Worm (Caenorhabditis elegans): ENCODE measurements around the gene Y39A3A.3.

The Y39A3A.3 gene

ce11 chrIII:2032327-2033093, 35.6 kb downstream of the Y39A3A.3 start (continued):
- TF ChIP-seq aly-2 (tag; optimal IDR thresholded peaks at IDR 0.05), result no peak
- peak; percentile 21; the same call in 1 of the 2 replicates for TF ChIP-seq set-16 (GFP tag; IDR thresholded peaks at IDR 0.05)
- no peak for TF ChIP-seq jun-1 (tag; optimal IDR thresholded peaks at IDR 0.05)
- TF ChIP-seq aha-1 (tag), result no peak
- TF ChIP-seq snpc-4 (tag; optimal IDR thresholded peaks at IDR 0.05), result no peak
- TF ChIP-seq nhr-76 (tag; optimal IDR thresholded peaks at IDR 0.05), result no peak
- peak; percentile 81 for TF ChIP-seq dmd-8 (GFP tag; IDR thresholded peaks at IDR 0.05)
- TF ChIP-seq F49E8.2 (tag; optimal IDR thresholded peaks at IDR 0.05; ENCODE audit: borderline replicate concordance), result no peak
- TF ChIP-seq madf-9 (GFP tag; conservative IDR thresholded peaks at IDR 0.05), result peak; percentile 19; the same call in 1 of the 2 replicates
- no peak for TF ChIP-seq nhr-237 (tag; optimal IDR thresholded peaks at IDR 0.05)
- TF ChIP-seq ZK337.2 (GFP tag; IDR thresholded peaks at IDR 0.05), result peak; percentile 78
- TF ChIP-seq nhr-102 (tag; optimal IDR thresholded peaks at IDR 0.05), result peak; percentile 50
- no peak for TF ChIP-seq zag-1 (tag; optimal IDR thresholded peaks at IDR 0.05)
- peak; percentile 50; the same call in 1 of the 2 replicates for TF ChIP-seq lin-1 (GFP tag; IDR thresholded peaks at IDR 0.05)
- TF ChIP-seq cey-2 (tag; optimal IDR thresholded peaks at IDR 0.05; ENCODE audit: borderline replicate concordance, insufficient read depth), result no peak
- 0 out of 2 replicates have a peak, but pooled peaks have one; percentile 8 for TF ChIP-seq ceh-20 (GFP tag; IDR thresholded peaks at IDR 0.05)
- TF ChIP-seq tag-97 (GFP tag; IDR thresholded peaks at IDR 0.05), result 0 out of 2 replicates have a peak, but pooled peaks have one; percentile 21
- no peak for TF ChIP-seq pqm-1 (tag; optimal IDR thresholded peaks at IDR 0.05)
- TF ChIP-seq unc-62 (GFP tag; optimal IDR thresholded peaks at IDR 0.05 in 1 of 2), result peak in 1 of 2 experiments; percentile 52
- TF ChIP-seq unc-62 (tag; optimal IDR thresholded peaks at IDR 0.05), result no peak
- TF ChIP-seq Y5F2A.4 (GFP tag; optimal IDR thresholded peaks at IDR 0.05), result no peak
- no peak for TF ChIP-seq nhr-42 (GFP tag; IDR thresholded peaks at IDR 0.05)
- peak in 1 of 2 experiments; percentile 43 for TF ChIP-seq lsy-2 (tag; optimal IDR thresholded peaks at IDR 0.05)
- no peak for TF ChIP-seq nhr-11 (tag; optimal IDR thresholded peaks at IDR 0.05)
- peak; percentile 0 for TF ChIP-seq hlh-30 (tag; optimal IDR thresholded peaks at IDR 0.05; ENCODE audit: insufficient read depth)
- peak; percentile 29; the same call in 1 of the 2 replicates for TF ChIP-seq Y48G9A.11 (GFP tag; IDR thresholded peaks at IDR 0.05)
- peak; percentile 58 for TF ChIP-seq ctbp-1 (GFP tag; IDR thresholded peaks at IDR 0.05)
- no peak for TF ChIP-seq nhr-25 (tag; optimal IDR thresholded peaks at IDR 0.05; ENCODE audit: borderline replicate concordance, insufficient read depth)
- peak; percentile 77; the same call in 1 of the 2 replicates for TF ChIP-seq D1046.2 (GFP tag; IDR thresholded peaks at IDR 0.05)
- no peak for TF ChIP-seq ZK546.5 (tag; optimal IDR thresholded peaks at IDR 0.05)
- TF ChIP-seq nhr-28 (tag; optimal IDR thresholded peaks at IDR 0.05), result no peak
- no peak for TF ChIP-seq saeg-2 (GFP tag; IDR thresholded peaks at IDR 0.05)
- peak; percentile 37 for TF ChIP-seq spr-3 (GFP tag; optimal IDR thresholded peaks at IDR 0.05)
- TF ChIP-seq rbr-2 (tag; optimal IDR thresholded peaks at IDR 0.05), result peak; percentile 22
- TF ChIP-seq spr-1 (tag; optimal IDR thresholded peaks at IDR 0.05), result peak; percentile 51
- no peak for TF ChIP-seq skn-1 (tag; optimal IDR thresholded peaks at IDR 0.05)
- peak; percentile 68; the same call in 1 of the 2 replicates for TF ChIP-seq arid-1 (GFP tag; conservative IDR thresholded peaks at IDR 0.05)
- no peak for TF ChIP-seq nhr-111 (GFP tag; optimal IDR thresholded peaks at IDR 0.05)
- TF ChIP-seq lin-39 (tag; optimal IDR thresholded peaks at IDR 0.05), result no peak
- TF ChIP-seq sdz-12 (GFP tag; optimal IDR thresholded peaks at IDR 0.05), result no peak
- no peak for TF ChIP-seq lir-3 (tag; optimal IDR thresholded peaks at IDR 0.05)
- TF ChIP-seq egl-27 (tag; optimal IDR thresholded peaks at IDR 0.05), result no peak
- TF ChIP-seq tra-1 (GFP tag; IDR thresholded peaks at IDR 0.05), result 0 out of 2 replicates have a peak, but pooled peaks have one; percentile 26
- TF ChIP-seq ceh-32 (tag; optimal IDR thresholded peaks at IDR 0.05; ENCODE audit: poor library complexity), result no peak
- no peak for TF ChIP-seq ceh-62 (tag; optimal IDR thresholded peaks at IDR 0.05)
- TF ChIP-seq mes-2 (tag; optimal IDR thresholded peaks at IDR 0.05; ENCODE audit: poor library complexity, severe bottlenecking), result peak; percentile 70
- TF ChIP-seq snpc-1.2 (GFP tag; IDR thresholded peaks at IDR 0.05), result peak; percentile 73
- no peak for TF ChIP-seq lin-15B (tag; optimal IDR thresholded peaks at IDR 0.05)
- TF ChIP-seq vab-7 (GFP tag; IDR thresholded peaks at IDR 0.05), result peak; percentile 74
